Worm (Caenorhabditis elegans): ENCODE results near the gene F31D5.6.

The F31D5.6 gene

ce11 chrII:4179897-4180296 is 29.6 kb upstream of the F31D5.6 start, which contains the start of gene R03H10.1:
Gene R03H10.1, plus strand, starts transcription at chrII:4180248.
- TF ChIP-seq elt-3 (tag; optimal IDR thresholded peaks at IDR 0.05) = no peak
- no peak for TF ChIP-seq ces-1 (GFP tag; optimal IDR thresholded peaks at IDR 0.05)
- no peak for TF ChIP-seq nhr-12 (tag; optimal IDR thresholded peaks at IDR 0.05)
- no peak for TF ChIP-seq ceh-43 (GFP tag; optimal IDR thresholded peaks at IDR 0.05)
- no peak for TF ChIP-seq nhr-237 (tag; optimal IDR thresholded peaks at IDR 0.05)
- TF ChIP-seq M03D4.4 (tag; optimal IDR thresholded peaks at IDR 0.05) = no peak
- no peak for TF ChIP-seq ztf-11 (tag; optimal IDR thresholded peaks at IDR 0.05)
- no peak for TF ChIP-seq mls-2 (tag; optimal IDR thresholded peaks at IDR 0.05)
- TF ChIP-seq sem-2 (GFP tag; optimal IDR thresholded peaks at IDR 0.05) = no peak
- TF ChIP-seq mep-1 (tag; optimal IDR thresholded peaks at IDR 0.05) = no peak
- TF ChIP-seq sptf-1 (tag; optimal IDR thresholded peaks at IDR 0.05) = no peak
- no peak for TF ChIP-seq flh-1 (GFP tag; optimal IDR thresholded peaks at IDR 0.05)
- no peak for TF ChIP-seq ceh-39 (tag; optimal IDR thresholded peaks at IDR 0.05)
- no peak for TF ChIP-seq unc-120 (tag; optimal IDR thresholded peaks at IDR 0.05; ENCODE audit: poor library complexity, severe bottlenecking)
- no peak for TF ChIP-seq bed-3 (GFP tag; optimal IDR thresholded peaks at IDR 0.05)
- TF ChIP-seq unc-62 (GFP tag; optimal IDR thresholded peaks at IDR 0.05) = no peak
- TF ChIP-seq snpc-4 (tag; optimal IDR thresholded peaks at IDR 0.05) = no peak
- TF ChIP-seq mab-5 (tag; optimal IDR thresholded peaks at IDR 0.05) = no peak

- TF ChIP-seq nhr-12 (tag; optimal IDR thresholded peaks at IDR 0.05) = no peak
- no peak for TF ChIP-seq zip-8 (tag; optimal IDR thresholded peaks at IDR 0.05)
- TF ChIP-seq mls-2 (tag; optimal IDR thresholded peaks at IDR 0.05) = no peak
- no peak for TF ChIP-seq nhr-237 (tag; optimal IDR thresholded peaks at IDR 0.05)
- no peak for TF ChIP-seq pha-4 (tag; optimal IDR thresholded peaks at IDR 0.05)
- no peak for TF ChIP-seq blmp-1 (tag; optimal IDR thresholded peaks at IDR 0.05)
- no peak for TF ChIP-seq mep-1 (tag; optimal IDR thresholded peaks at IDR 0.05)
- TF ChIP-seq hlh-1 (tag; optimal IDR thresholded peaks at IDR 0.05) = no peak
- no peak for TF ChIP-seq nhr-28 (tag; optimal IDR thresholded peaks at IDR 0.05)
- no peak for TF ChIP-seq cnd-1 (tag; optimal IDR thresholded peaks at IDR 0.05)
- no peak for TF ChIP-seq unc-62 (GFP tag; optimal IDR thresholded peaks at IDR 0.05)
These were observed 27.1 kb upstream of the F31D5.6 start, which contains the start of gene R03H10.11 for ce11 chrII:4182364-4182763. Gene R03H10.11, plus strand, starts transcription at chrII:4182664.

- TF ChIP-seq elt-1 (tag; optimal IDR thresholded peaks at IDR 0.05; ENCODE audit: borderline replicate concordance, insufficient read depth) (no peak), elt-3 (tag; optimal IDR thresholded peaks at IDR 0.05) (no peak), blmp-1 (tag; optimal IDR thresholded peaks at IDR 0.05) (no peak), unc-62 (GFP tag; optimal IDR thresholded peaks at IDR 0.05) (peak; percentile 29), zip-8 (tag; optimal IDR thresholded peaks at IDR 0.05) (no peak), unc-120 (tag; optimal IDR thresholded peaks at IDR 0.05; ENCODE audit: poor library complexity, severe bottlenecking) (peak; percentile 58), cnd-1 (tag; optimal IDR thresholded peaks at IDR 0.05) (no peak), hlh-1 (tag; optimal IDR thresholded peaks at IDR 0.05) (peak; percentile 96), ces-1 (GFP tag; optimal IDR thresholded peaks at IDR 0.05) (no peak), tbx-8 (GFP tag; optimal IDR thresholded peaks at IDR 0.05) (no peak), sem-2 (GFP tag; optimal IDR thresholded peaks at IDR 0.05) (no peak), nhr-28 (tag; optimal IDR thresholded peaks at IDR 0.05) (no peak)
These were observed 25.5 kb upstream of the F31D5.6 start for ce11 chrII:4183979-4184378.

ce11 chrII:4186364-4186763 is 23.1 kb upstream of the F31D5.6 start, which contains the start of gene cpna-1:
Gene cpna-1, plus strand, starts transcription at chrII:4186664.
- TF ChIP-seq mep-1 (tag; optimal IDR thresholded peaks at IDR 0.05) (no peak), sptf-1 (tag; optimal IDR thresholded peaks at IDR 0.05) (no peak), ces-1 (GFP tag; optimal IDR thresholded peaks at IDR 0.05) (no peak), snpc-4 (tag; optimal IDR thresholded peaks at IDR 0.05) (no peak), hlh-1 (tag; optimal IDR thresholded peaks at IDR 0.05) (no peak), ceh-83 (GFP tag; optimal IDR thresholded peaks at IDR 0.05) (no peak), nhr-12 (tag; optimal IDR thresholded peaks at IDR 0.05) (no peak), M03D4.4 (tag; optimal IDR thresholded peaks at IDR 0.05) (no peak), flh-1 (GFP tag; optimal IDR thresholded peaks at IDR 0.05) (no peak), mls-2 (tag; optimal IDR thresholded peaks at IDR 0.05) (no peak), nhr-2 (tag; optimal IDR thresholded peaks at IDR 0.05) (no peak)

- TF ChIP-seq mls-2 (tag; optimal IDR thresholded peaks at IDR 0.05) = no peak
These were observed 15.4 kb upstream of the F31D5.6 start, which contains the start of gene mth-2 for ce11 chrII:4194127-4194526. Gene mth-2, minus strand, starts transcription at chrII:4194314.

- TF ChIP-seq ceh-43 (GFP tag; optimal IDR thresholded peaks at IDR 0.05) (no peak), hlh-1 (tag; optimal IDR thresholded peaks at IDR 0.05) (no peak)
These were observed 5.7 kb upstream of the F31D5.6 start, which contains the start of gene mth-1 for ce11 chrII:4203729-4204184. Gene mth-1, minus strand, starts transcription at chrII:4203779.

All from whole organism, mixed stage, embryonic.